Worm (Caenorhabditis elegans) whole organism, late embryonic: ENCODE measurements around the gene plx-1.
A peak's percentile ranks its signal among the peaks of the same experiment; 100 is the strongest.

Source experiments
- C38D4.7 ChIP-seq: fragments of 200-800 bp; sonication (Bioruptor generic); optimal IDR thresholded peaks from 2 replicates; lab custom pipeline; 2018; ENCODE audit warnings: mild to moderate bottlenecking, missing genetic modification characterization, moderate library complexity, missing compliant biosample characterization
- F13H6.1 ChIP-seq: sonication (generic microtip); optimal IDR thresholded peaks from 2 replicates; lab custom pipeline; 2016; ENCODE audit warnings: missing genetic modification characterization, missing compliant biosample characterization
- K09A11.1 ChIP-seq: sonication (generic microtip); optimal IDR thresholded peaks from 2 replicates; lab custom pipeline; 2017; ENCODE audit warnings: antibody characterized with exemption, mild to moderate bottlenecking, missing genetic modification characterization, missing compliant biosample characterization; ENCODE audit not compliant: insufficient read depth
- T23F11.4 ChIP-seq: fragments of 200-800 bp; sonication (Bioruptor generic); optimal IDR thresholded peaks from 2 replicates; lab custom pipeline; 2018; ENCODE audit warnings: mild to moderate bottlenecking, missing genetic modification characterization, missing compliant biosample characterization
- ahr-1 ChIP-seq: sonication (generic microtip); optimal IDR thresholded peaks from 2 replicates; lab custom pipeline; 2016; ENCODE audit warnings: missing genetic modification characterization, missing compliant biosample characterization
- ama-1 ChIP-seq: fragments of 150-350 bp; optimal IDR thresholded peaks from 2 replicates; lab custom pipeline; 2014
- ceh-18 ChIP-seq: sonication (generic microtip); optimal IDR thresholded peaks from 2 replicates; lab custom pipeline; 2016; ENCODE audit warnings: missing genetic modification characterization, missing compliant biosample characterization
- ceh-19 ChIP-seq: fragments of 200-800 bp; sonication (Bioruptor generic); optimal IDR thresholded peaks from 2 replicates; lab custom pipeline; 2018; ENCODE audit warnings: mild to moderate bottlenecking, missing genetic modification characterization, missing compliant biosample characterization
- ceh-2 ChIP-seq: sonication (generic microtip); optimal IDR thresholded peaks from 2 replicates; lab custom pipeline; 2016; ENCODE audit warnings: missing genotype, missing genetic modification characterization, missing compliant biosample characterization
- ceh-22 ChIP-seq: sonication (generic microtip); optimal IDR thresholded peaks from 2 replicates; lab custom pipeline; 2017; ENCODE audit warnings: missing biosample characterization, missing genetic modification characterization
- ceh-34 ChIP-seq: sonication (generic microtip); optimal IDR thresholded peaks from 2 replicates; lab custom pipeline; 2016; ENCODE audit warnings: mild to moderate bottlenecking, missing genetic modification characterization, missing compliant biosample characterization
- ceh-45 ChIP-seq: fragments of 200-800 bp; sonication (Bioruptor generic); IDR thresholded peaks from 2 replicates; pipeline ENCODE4 v1.3.6; 2022; ENCODE audit warnings: missing genetic modification reagents, missing genetic modification characterization, missing compliant biosample characterization
- ceh-48 ChIP-seq: sonication (generic microtip); optimal IDR thresholded peaks from 2 replicates; lab custom pipeline; 2016; ENCODE audit warnings: missing genetic modification characterization, inconsistent platforms, missing compliant biosample characterization
- ceh-9 ChIP-seq: sonication (generic microtip); optimal IDR thresholded peaks from 2 replicates; lab custom pipeline; 2016; ENCODE audit warnings: mild to moderate bottlenecking, missing genetic modification characterization, inconsistent platforms, missing compliant biosample characterization
- dmd-4 ChIP-seq: sonication (generic microtip); optimal IDR thresholded peaks from 2 replicates; lab custom pipeline; 2016; ENCODE audit warnings: borderline replicate concordance, missing genetic modification characterization, missing compliant biosample characterization
- elt-2 ChIP-seq: sonication (generic microtip); optimal IDR thresholded peaks from 2 replicates; lab custom pipeline; 2016; ENCODE audit warnings: missing genetic modification reagents, missing genetic modification characterization, missing compliant biosample characterization
- fkh-6 ChIP-seq: sonication (generic microtip); optimal IDR thresholded peaks from 2 replicates; lab custom pipeline; 2016; ENCODE audit warnings: missing genetic modification characterization, missing compliant biosample characterization
- hlh-15 ChIP-seq: sonication (generic microtip); optimal IDR thresholded peaks from 2 replicates; lab custom pipeline; 2016; ENCODE audit warnings: missing genetic modification characterization, missing compliant biosample characterization
- hlh-8 ChIP-seq: sonication (generic microtip); optimal IDR thresholded peaks from 2 replicates; lab custom pipeline; 2016; ENCODE audit warnings: missing genotype, missing genetic modification characterization, missing compliant biosample characterization
- madf-2 ChIP-seq: sonication (generic microtip); optimal IDR thresholded peaks from 2 replicates; lab custom pipeline; 2017; ENCODE audit warnings: missing genetic modification characterization, missing compliant biosample characterization
- mec-3 ChIP-seq: sonication (generic microtip); optimal IDR thresholded peaks from 2 replicates; lab custom pipeline; 2016; ENCODE audit warnings: borderline replicate concordance, missing genetic modification characterization, missing compliant biosample characterization
- nhr-11 ChIP-seq: fragments of 150-350 bp; optimal IDR thresholded peaks from 2 replicates; lab custom pipeline; 2014; ENCODE audit warnings: missing biosample characterization, missing genetic modification characterization
- nhr-232 ChIP-seq: sonication (generic microtip); optimal IDR thresholded peaks from 2 replicates; lab custom pipeline; 2016; ENCODE audit warnings: missing genetic modification characterization, missing compliant biosample characterization
- pqm-1 ChIP-seq: sonication (generic microtip); optimal IDR thresholded peaks from 2 replicates; lab custom pipeline; 2016; ENCODE audit warnings: missing genetic modification characterization, missing compliant biosample characterization
- pros-1 ChIP-seq: fragments of 150-350 bp; optimal IDR thresholded peaks from 2 replicates; lab custom pipeline; 2014; ENCODE audit warnings: missing biosample characterization, missing genetic modification reagents, missing genetic modification characterization
- rnt-1 ChIP-seq: sonication (generic microtip); optimal IDR thresholded peaks from 2 replicates; lab custom pipeline; 2016; ENCODE audit warnings: missing genetic modification characterization, missing compliant biosample characterization
- sox-4 ChIP-seq: sonication (generic microtip); optimal IDR thresholded peaks from 2 replicates; lab custom pipeline; 2017; ENCODE audit warnings: mild to moderate bottlenecking, missing genetic modification characterization, inconsistent platforms, missing compliant biosample characterization
- ttx-3 ChIP-seq: sonication (generic microtip); optimal IDR thresholded peaks from 2 replicates; lab custom pipeline; 2016; ENCODE audit warnings: missing genetic modification reagents, missing genetic modification characterization, missing compliant biosample characterization
- unc-86 ChIP-seq: sonication (generic microtip); optimal IDR thresholded peaks from 2 replicates; lab custom pipeline; 2016; ENCODE audit warnings: missing genetic modification characterization, missing compliant biosample characterization
- ztf-16 ChIP-seq: sonication (generic microtip); optimal IDR thresholded peaks from 2 replicates; lab custom pipeline; 2017; ENCODE audit warnings: missing genetic modification characterization, missing compliant biosample characterization

Gene plx-1

ce11 chrIV:971122-971521 lies 11.8 kb downstream of the plx-1 start:
- TF ChIP-seq mec-3 (tag; lab: Kevin White, UChicago), result no peak
- no peak for TF ChIP-seq T23F11.4 (GFP tag; lab: Kevin White, UChicago)
- TF ChIP-seq sox-4 (tag; lab: Kevin White, UChicago), result no peak
- TF ChIP-seq rnt-1 (tag; lab: Kevin White, UChicago), result no peak
- TF ChIP-seq ceh-18 (tag; lab: Kevin White, UChicago), result no peak
- no peak for TF ChIP-seq ama-1 (lab: Kevin White, UChicago)
- no peak for TF ChIP-seq C38D4.7 (GFP tag; lab: Kevin White, UChicago)
- TF ChIP-seq F13H6.1 (tag; lab: Kevin White, UChicago), result no peak
- no peak for TF ChIP-seq ahr-1
- TF ChIP-seq ceh-22 (tag; lab: Kevin White, UChicago), result no peak
- TF ChIP-seq nhr-11, result no peak

- no peak for TF ChIP-seq C38D4.7 (GFP tag; lab: Kevin White, UChicago)
- TF ChIP-seq ceh-9 (tag; lab: Kevin White, UChicago), result no peak
- TF ChIP-seq ttx-3 (tag; lab: Kevin White, UChicago), result no peak
- TF ChIP-seq K09A11.1 (tag; lab: Kevin White, UChicago), result no peak
- no peak for TF ChIP-seq hlh-15 (tag; lab: Kevin White, UChicago)
- no peak for TF ChIP-seq nhr-232 (tag; lab: Kevin White, UChicago)
- TF ChIP-seq madf-2 (tag; lab: Kevin White, UChicago), result no peak
- no peak for TF ChIP-seq ceh-45 (GFP tag; lab: Robert Waterston, UW)
- no peak for TF ChIP-seq unc-86 (tag; lab: Kevin White, UChicago)
- no peak for TF ChIP-seq ceh-34 (tag; lab: Kevin White, UChicago)
- no peak for TF ChIP-seq pros-1 (tag; lab: Kevin White, UChicago)
- no peak for TF ChIP-seq pqm-1 (tag; lab: Kevin White, UChicago)
- TF ChIP-seq ztf-16, result no peak
- no peak for TF ChIP-seq fkh-6 (tag; lab: Kevin White, UChicago)
- no peak for TF ChIP-seq hlh-8 (tag; lab: Kevin White, UChicago)
- no peak for TF ChIP-seq ceh-19 (GFP tag; lab: Kevin White, UChicago)
- TF ChIP-seq, all 69 proteins: peak for 0
Measured at ce11 chrIV:972401-972800, 13.1 kb downstream of the plx-1 start.

ce11 chrIV:972811-973428 lies 13.6 kb downstream of the plx-1 start:
- no peak for TF ChIP-seq ceh-2 (tag; lab: Kevin White, UChicago)
- no peak for TF ChIP-seq C38D4.7 (GFP tag; lab: Kevin White, UChicago)
- TF ChIP-seq ceh-48 (tag; lab: Kevin White, UChicago), result peak; percentile 55

ce11 chrIV:976372-976771 lies 17.1 kb downstream of the plx-1 start:
- TF ChIP-seq dmd-4 (tag; lab: Kevin White, UChicago) (no peak), elt-2 (tag; lab: Kevin White, UChicago) (peak; percentile 88)
- TF ChIP-seq, all 69 proteins: peak for 1

- peak; percentile 60 for TF ChIP-seq ceh-48 (tag; lab: Kevin White, UChicago)
- TF ChIP-seq, all 69 proteins: peak for 1; not testable (repeated sequence) for 68
Measured at ce11 chrIV:977793-978192, 18.5 kb downstream of the plx-1 start.

ce11 chrIV:978309-978708 lies 19.0 kb downstream of the plx-1 start:
- TF ChIP-seq ceh-48 (tag; lab: Kevin White, UChicago), result peak; percentile 79
